Fruit fly (Drosophila melanogaster) whole organism, embryonic: ENCODE results near the gene CG15200.
A peak's percentile ranks its signal among the peaks of the same experiment; 100 is the strongest.

Experiments
- Asciz ChIP-seq: fragments of 200-800 bp; sonication (Bioruptor generic); optimal IDR thresholded peaks from 2 replicates; lab custom pipeline; 2017; ENCODE audit warnings: missing biosample characterization, mild to moderate bottlenecking, missing genetic modification characterization, missing genetic modification reagents
- B-H1 ChIP-seq: fragments of 200-800 bp; sonication (Bioruptor generic); IDR thresholded peaks from 3 replicates; pipeline ENCODE4 v1.3.6; 2022; ENCODE audit warnings: missing biosample characterization, missing genetic modification characterization
- CG10147 ChIP-seq: fragments of 200-800 bp; sonication (Bioruptor generic); optimal IDR thresholded peaks from 2 replicates; lab custom pipeline; 2019; ENCODE audit warnings: missing biosample characterization, mild to moderate bottlenecking, missing genetic modification characterization, moderate library complexity
- CG11247 ChIP-seq: fragments of 200-800 bp; sonication (Bioruptor generic); IDR thresholded peaks from 2 replicates; pipeline ENCODE4 v1.3.6; 2022; ENCODE audit warnings: missing biosample characterization, missing genetic modification characterization
- CG11504 ChIP-seq: fragments of 200-800 bp; sonication (Bioruptor generic); optimal IDR thresholded peaks from 3 replicates; lab custom pipeline; 2019; ENCODE audit warnings: missing biosample characterization, mild to moderate bottlenecking, missing genetic modification characterization, moderate library complexity
- CG13123 ChIP-seq: fragments of 200-800 bp; sonication (Bioruptor generic); optimal IDR thresholded peaks from 2 replicates; lab custom pipeline; 2016; ENCODE audit warnings: missing biosample characterization, missing genetic modification characterization
- CG15479 ChIP-seq: fragments of 200-800 bp; sonication (Bioruptor generic); optimal IDR thresholded peaks from 3 replicates; lab custom pipeline; 2019; ENCODE audit warnings: missing biosample characterization, mild to moderate bottlenecking, missing genetic modification characterization, moderate library complexity
- CG15696 ChIP-seq: fragments of 200-800 bp; sonication (Bioruptor generic); optimal IDR thresholded peaks from 2 replicates; lab custom pipeline; 2019; ENCODE audit warnings: missing biosample characterization, mild to moderate bottlenecking, missing genetic modification characterization, moderate library complexity
- CG2712 ChIP-seq: fragments of 200-800 bp; optimal IDR thresholded peaks from 3 replicates; lab custom pipeline; 2019; ENCODE audit warnings: missing biosample characterization, mild to moderate bottlenecking, missing genetic modification characterization, moderate library complexity
- CG34376 ChIP-seq: fragments of 200-800 bp; sonication (Bioruptor generic); optimal IDR thresholded peaks from 2 replicates; lab custom pipeline; 2018; ENCODE audit warnings: missing biosample characterization, mild to moderate bottlenecking, missing genetic modification characterization
- CG7357 ChIP-seq: fragments of 200-800 bp; sonication (Bioruptor generic); IDR thresholded peaks from 3 replicates; pipeline ENCODE4 v1.3.6; 2022; ENCODE audit warnings: missing biosample characterization, missing genetic modification characterization
- CG9817 ChIP-seq: fragments of 200-800 bp; sonication (Bioruptor generic); optimal IDR thresholded peaks from 2 replicates; lab custom pipeline; 2018; ENCODE audit warnings: missing biosample characterization, mild to moderate bottlenecking, missing genetic modification characterization, moderate library complexity
- CG9932 ChIP-seq: fragments of 200-800 bp; sonication (Bioruptor generic); IDR thresholded peaks from 2 replicates; pipeline ENCODE4 v1.3.6; 2022; ENCODE audit warnings: missing biosample characterization, missing genetic modification characterization
- MESR4 ChIP-seq: fragments of 200-800 bp; sonication (Bioruptor generic); optimal IDR thresholded peaks from 2 replicates; lab custom pipeline; 2018; ENCODE audit warnings: missing biosample characterization, mild to moderate bottlenecking, missing genetic modification characterization, moderate library complexity
- Mad ChIP-seq: fragments of 200-800 bp; sonication (Bioruptor generic); optimal IDR thresholded peaks from 2 replicates; lab custom pipeline; 2016; ENCODE audit warnings: missing biosample characterization, missing genetic modification characterization
- Max ChIP-seq: fragments of 200-800 bp; sonication (Bioruptor generic); optimal IDR thresholded peaks from 2 replicates; lab custom pipeline; 2016; ENCODE audit warnings: missing biosample characterization, mild to moderate bottlenecking, missing genetic modification characterization
- Med ChIP-seq: fragments of 200-800 bp; sonication (Bioruptor generic); peaks from one replicate; lab custom pipeline; 2016; ENCODE audit warnings: missing biosample characterization, missing genetic modification characterization, mild to moderate bottlenecking, inconsistent platforms, moderate library complexity
- NC2α ChIP-seq: fragments of 200-800 bp; sonication (Bioruptor generic); optimal IDR thresholded peaks from 2 replicates; lab custom pipeline; 2016; ENCODE audit warnings: missing biosample characterization, missing genetic modification characterization
- NK7.1 ChIP-seq: fragments of 200-800 bp; sonication (Bioruptor generic); optimal IDR thresholded peaks from 3 replicates; lab custom pipeline; 2016; ENCODE audit warnings: missing biosample characterization, missing genetic modification characterization
- Optix ChIP-seq: fragments of 200-800 bp; sonication (Bioruptor generic); IDR thresholded peaks from 3 replicates; pipeline ENCODE4 v1.3.6; 2022; ENCODE audit warnings: missing biosample characterization, missing genetic modification characterization
- Taf1 ChIP-seq: fragments of 200-800 bp; sonication (Bioruptor generic); IDR thresholded peaks from 2 replicates; pipeline ENCODE4 v1.3.6; 2022; ENCODE audit warnings: missing biosample characterization, missing genetic modification characterization
- Xbp1 ChIP-seq: fragments of 200-800 bp; sonication (Bioruptor generic); optimal IDR thresholded peaks from 3 replicates; lab custom pipeline; 2016; ENCODE audit warnings: missing biosample characterization, mild to moderate bottlenecking, missing genetic modification characterization
- Xrp1 ChIP-seq: fragments of 200-800 bp; sonication (Bioruptor generic); IDR thresholded peaks from 2 replicates; pipeline ENCODE4 v1.3.6; 2022; ENCODE audit warnings: missing biosample characterization, missing genetic modification characterization
- ab ChIP-seq: fragments of 200-800 bp; sonication (Bioruptor generic); optimal IDR thresholded peaks from 2 replicates; lab custom pipeline; 2016; ENCODE audit warnings: missing biosample characterization, missing genetic modification characterization
- cas ChIP-seq: fragments of 200-800 bp; sonication (Bioruptor generic); IDR thresholded peaks from 2 replicates; pipeline ENCODE4 v1.3.6; 2022; ENCODE audit warnings: missing biosample characterization, missing genetic modification characterization
- cg ChIP-seq: fragments of 200-800 bp; sonication (Bioruptor generic); optimal IDR thresholded peaks from 3 replicates; lab custom pipeline; 2019; ENCODE audit warnings: missing biosample characterization, mild to moderate bottlenecking, missing genetic modification characterization, moderate library complexity
- danr ChIP-seq: fragments of 200-800 bp; sonication (Bioruptor generic); IDR thresholded peaks from 2 replicates; pipeline ENCODE4 v1.3.6; 2022; ENCODE audit warnings: missing biosample characterization, missing genetic modification characterization
- gsb-n ChIP-seq: fragments of 200-800 bp; sonication (Bioruptor generic); optimal IDR thresholded peaks from 3 replicates; lab custom pipeline; 2018; ENCODE audit warnings: missing biosample characterization, mild to moderate bottlenecking, missing genetic modification characterization
- hkb ChIP-seq, 2 experiments: fragments of 200-800 bp in 1 of 2; fragments of >200 bp in 1 of 2; sonication (Bioruptor generic) in 1 of 2; IDR thresholded peaks in 1 of 2; optimal IDR thresholded peaks in 1 of 2; 2 replicates each; pipeline versions ENCODE4 v1.3.6 to Lab custom; 2017 to 2022; ENCODE audit warnings: missing biosample characterization in 1 of 2, missing genetic modification characterization in 1 of 2
- mam ChIP-seq: fragments of 200-800 bp; sonication (Bioruptor generic); optimal IDR thresholded peaks from 3 replicates; lab custom pipeline; 2016; ENCODE audit warnings: missing biosample characterization, missing genetic modification characterization
- nmo ChIP-seq: fragments of 200-800 bp; sonication (Bioruptor generic); optimal IDR thresholded peaks from 2 replicates; lab custom pipeline; 2018; ENCODE audit warnings: missing biosample characterization, mild to moderate bottlenecking, missing genetic modification characterization, moderate library complexity
- pnt ChIP-seq: fragments of 200-800 bp; sonication (Bioruptor generic); optimal IDR thresholded peaks from 3 replicates; lab custom pipeline; 2016; ENCODE audit warnings: missing biosample characterization, missing genetic modification characterization
- prd ChIP-seq, 3 experiments: fragments of >200 bp in 2 of 3; fragments of 200-800 bp in 1 of 3; sonication (Bioruptor generic) in 1 of 3; optimal IDR thresholded peaks in 2 of 3; IDR thresholded peaks in 1 of 3; 2 replicates in 2 of 3; 3 replicates in 1 of 3; pipeline versions ENCODE4 v1.3.6 to Lab custom; 2017 to 2022; ENCODE audit warnings: missing biosample characterization in 1 of 3, missing genetic modification characterization in 1 of 3
- psq ChIP-seq: fragments of 200-800 bp; sonication (Bioruptor generic); optimal IDR thresholded peaks from 2 replicates; lab custom pipeline; 2017; ENCODE audit warnings: missing biosample characterization, missing genetic modification characterization
- row ChIP-seq: fragments of 200-800 bp; sonication (Bioruptor generic); IDR thresholded peaks from 3 replicates; pipeline ENCODE4 v1.3.6; 2022; ENCODE audit warnings: missing biosample characterization, missing genetic modification characterization
- sens ChIP-seq: fragments of 200-800 bp; sonication (Bioruptor generic); peaks from one replicate; lab custom pipeline; 2016; ENCODE audit warnings: missing biosample characterization, missing genetic modification characterization
- sob ChIP-seq: fragments of 200-800 bp; sonication (Bioruptor generic); IDR thresholded peaks from 2 replicates; pipeline ENCODE4 v1.3.6; 2022; ENCODE audit warnings: missing biosample characterization, missing genetic modification characterization
- twi ChIP-seq: fragments of 200-800 bp; optimal IDR thresholded peaks from 2 replicates; lab custom pipeline; 2019; ENCODE audit warnings: missing biosample characterization, mild to moderate bottlenecking, missing genetic modification characterization, moderate library complexity
- wdn ChIP-seq: fragments of 200-800 bp; sonication (Bioruptor generic); IDR thresholded peaks from 2 replicates; pipeline ENCODE4 v1.3.6; 2022; ENCODE audit warnings: missing biosample characterization, missing genetic modification characterization

CG15200 gene

DNA sequence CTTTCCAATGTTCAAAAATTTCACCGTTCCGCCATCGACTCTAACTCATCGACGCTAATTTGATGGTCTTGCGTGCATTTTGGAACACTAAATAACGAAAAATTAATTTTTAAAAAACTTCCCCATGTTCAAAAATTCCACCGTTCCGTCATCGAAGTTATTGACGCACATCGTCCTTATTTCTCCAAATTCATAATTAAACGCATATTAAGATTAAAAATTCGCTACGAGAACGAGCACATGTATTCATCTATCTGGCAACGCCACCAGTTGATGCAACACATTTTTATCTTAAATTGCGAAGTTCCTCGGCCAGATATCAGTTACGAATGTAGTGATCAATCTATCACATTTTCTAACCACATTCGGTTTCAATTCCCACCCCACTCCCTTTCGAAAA is 33.5 kb upstream of the CG15200 start, which contains the start of gene Lint-1 (continued):
- TF ChIP-seq Xrp1 (GFP tag; lab: Robert Waterston, UW) (peak; percentile 28; the same call in 1 of the 2 replicates), NK7.1 (GFP tag; lab: Kevin White, UChicago) (no peak), prd (optimal IDR thresholded peaks at IDR 0.05; lab: Kevin White, UChicago) (no peak), prd (GFP tag; IDR thresholded peaks at IDR 0.05; lab: Robert Waterston, UW) (peak; percentile 46; the same call in 1 of the 3 replicates), Xbp1 (GFP tag; lab: Kevin White, UChicago) (peak; percentile 49), Med (peak; percentile 74), cas (GFP tag; lab: Robert Waterston, UW) (no peak), CG13123 (GFP tag; lab: Kevin White, UChicago) (no peak), wdn (GFP tag; lab: Robert Waterston, UW) (no peak), hkb (optimal IDR thresholded peaks at IDR 0.05; lab: Kevin White, UChicago) (no peak), hkb (GFP tag; IDR thresholded peaks at IDR 0.05; lab: Robert Waterston, UW) (peak; percentile 14; the same call in 1 of the 2 replicates), CG15696 (tag; lab: Kevin White, UChicago) (no peak), CG9932 (GFP tag; lab: Robert Waterston, UW) (peak; percentile 41; the same call in 1 of the 2 replicates), nmo (GFP tag; lab: Kevin White, UChicago) (no peak), CG9817 (tag; lab: Kevin White, UChicago) (peak; percentile 8), CG11504 (peak; percentile 15), pnt (GFP tag; lab: Kevin White, UChicago) (no peak), row (peak; percentile 56), twi (tag; lab: Kevin White, UChicago) (no peak), CG10147 (GFP tag; lab: Kevin White, UChicago) (no peak), CG7357 (GFP tag; lab: Robert Waterston, UW) (peak; percentile 47; the same call in 1 of the 3 replicates), CG15479 (GFP tag; lab: Kevin White, UChicago) (peak; percentile 39), CG2712 (tag; lab: Kevin White, UChicago) (peak; percentile 7), mam (GFP tag; lab: Kevin White, UChicago) (peak; percentile 24), psq (GFP tag; lab: Kevin White, UChicago) (no peak), B-H1 (no peak), NC2α (no peak), sob (0 out of 2 replicates have a peak, but pooled peaks have one; percentile 17), Mad (GFP tag; lab: Kevin White, UChicago) (peak; percentile 11), Optix (GFP tag; lab: Robert Waterston, UW) (0 out of 3 replicates have a peak, but pooled peaks have one; percentile 22), gsb-n (tag; lab: Kevin White, UChicago) (peak; percentile 15), Max (GFP tag; lab: Kevin White, UChicago) (peak; percentile 35)

DNA sequence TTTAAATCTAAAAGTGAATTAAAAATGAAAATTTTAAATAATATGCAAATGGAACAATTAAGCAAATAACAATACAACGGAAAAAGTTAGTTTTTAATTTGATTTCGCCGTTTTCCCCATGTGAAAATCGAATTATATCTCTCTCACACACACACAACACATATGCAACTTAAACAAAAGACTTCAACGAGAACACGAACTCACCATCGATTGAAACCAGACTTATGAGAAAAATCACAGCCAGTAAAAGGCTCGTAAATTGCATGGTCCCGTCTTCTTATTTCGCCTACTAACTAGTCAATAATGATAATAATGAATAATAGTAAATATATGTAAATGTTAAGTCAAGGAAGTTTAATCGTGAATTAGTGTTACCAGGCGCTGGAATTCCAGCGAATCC is 29.3 kb upstream of the CG15200 start:
- peak; percentile 51 for TF ChIP-seq cg (GFP tag; lab: Kevin White, UChicago)
- TF ChIP-seq sens (GFP tag; lab: Kevin White, UChicago): peak; percentile 15
- peak; percentile 94 for TF ChIP-seq CG11247 (GFP tag; lab: Robert Waterston, UW)
- TF ChIP-seq ab (GFP tag; lab: Kevin White, UChicago): no peak
- peak; percentile 22 for TF ChIP-seq MESR4 (GFP tag; lab: Kevin White, UChicago)
- TF ChIP-seq CG34376 (GFP tag; lab: Kevin White, UChicago): no peak
- no peak for TF ChIP-seq Asciz (GFP tag; lab: Kevin White, UChicago)
- no peak for TF ChIP-seq Taf1
- no peak for TF ChIP-seq danr
